Worm (Caenorhabditis elegans): Measurements from ENCODE around the gene C08F11.10.

The C08F11.10 gene

ce11 chrIV:13682733-13683132 is 33.7 kb upstream of the C08F11.10 start (continued):
- peak in 1 of 2 experiments; percentile 29 for TF ChIP-seq egl-27 (tag; optimal IDR thresholded peaks at IDR 0.05)

DNA sequence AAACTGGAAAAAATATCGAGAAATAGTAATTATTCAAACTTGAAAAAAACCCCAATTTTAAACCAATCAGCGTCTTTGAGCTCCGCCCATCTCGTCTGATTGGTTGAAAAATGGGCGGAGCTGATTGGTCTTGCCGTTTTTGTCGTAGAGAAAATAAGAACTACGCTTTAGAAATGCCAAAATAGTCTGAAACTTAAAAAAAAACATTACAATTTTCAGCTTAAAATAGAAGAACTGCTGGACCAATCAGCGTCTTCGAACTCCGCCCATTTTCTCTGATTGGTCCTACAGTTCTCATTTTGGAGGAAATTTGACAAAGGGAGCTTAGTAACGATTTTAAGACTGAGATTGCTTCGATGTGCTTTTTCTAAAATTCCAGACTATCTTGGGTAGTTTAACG is 30.5 kb upstream of the C08F11.10 start:
- TF ChIP-seq Y116A8C.19 (tag; optimal IDR thresholded peaks at IDR 0.05; ENCODE audit: borderline replicate concordance) (no peak), nhr-28 (tag; optimal IDR thresholded peaks at IDR 0.05) (no peak), rnt-1 (tag; optimal IDR thresholded peaks at IDR 0.05) (no peak), egl-13 (tag; optimal IDR thresholded peaks at IDR 0.05) (no peak), nhr-12 (tag; optimal IDR thresholded peaks at IDR 0.05) (no peak), elt-2 (tag; optimal IDR thresholded peaks at IDR 0.05) (no peak), skn-1 (tag; optimal IDR thresholded peaks at IDR 0.05) (no peak), irx-1 (tag; optimal IDR thresholded peaks at IDR 0.05) (no peak), C34B4.2 (tag; optimal IDR thresholded peaks at IDR 0.05) (no peak), lin-13 (GFP tag; optimal IDR thresholded peaks at IDR 0.05) (no peak), isw-1 (GFP tag; IDR thresholded peaks at IDR 0.05) (no peak), nhr-237 (tag; optimal IDR thresholded peaks at IDR 0.05) (no peak), nhr-71 (tag; optimal IDR thresholded peaks at IDR 0.05) (no peak), tlp-1 (tag; optimal IDR thresholded peaks at IDR 0.05) (no peak), fos-1 (tag; optimal IDR thresholded peaks at IDR 0.05) (no peak), nhr-77 (tag; optimal IDR thresholded peaks at IDR 0.05) (no peak)

DNA sequence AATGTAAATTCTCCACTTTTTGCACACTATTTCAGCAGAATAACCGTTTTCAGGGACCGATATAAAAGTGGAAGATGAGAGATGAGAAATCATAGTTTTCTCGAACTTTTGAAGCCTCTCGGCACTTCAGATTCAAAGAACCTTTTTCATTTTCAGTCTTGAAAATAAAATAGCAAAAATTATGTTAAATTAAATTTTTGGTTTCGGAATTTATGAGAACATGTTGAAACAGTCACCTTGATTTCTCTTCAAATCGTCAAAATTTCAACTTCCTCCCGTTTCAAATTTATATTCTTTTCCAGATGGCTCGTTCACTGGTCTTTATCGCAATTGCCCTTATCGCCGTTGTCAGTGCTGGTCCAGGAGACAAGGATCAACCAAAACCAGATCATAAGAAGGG is 29.6 kb upstream of the C08F11.10 start, which contains the start of gene srlf-26:
Gene srlf-26, plus strand, starts transcription at position 301 of the 400 bp plus-strand sequence.
- no peak for TF ChIP-seq pax-3 (tag; optimal IDR thresholded peaks at IDR 0.05)
- TF ChIP-seq egl-27 (tag; optimal IDR thresholded peaks at IDR 0.05), result no peak
- TF ChIP-seq lsy-2 (tag; optimal IDR thresholded peaks at IDR 0.05), result no peak
- no peak for TF ChIP-seq nhr-12 (tag; optimal IDR thresholded peaks at IDR 0.05)
- no peak for TF ChIP-seq mdl-1 (tag; optimal IDR thresholded peaks at IDR 0.05)
- no peak for TF ChIP-seq C34B4.2 (tag; optimal IDR thresholded peaks at IDR 0.05)
- no peak for TF ChIP-seq nhr-28 (tag; optimal IDR thresholded peaks at IDR 0.05)
- no peak for TF ChIP-seq elt-3 (tag; optimal IDR thresholded peaks at IDR 0.05)
- no peak for TF ChIP-seq aly-2 (tag; optimal IDR thresholded peaks at IDR 0.05)
- TF ChIP-seq zip-4 (GFP tag; optimal IDR thresholded peaks at IDR 0.05), result no peak
- TF ChIP-seq vab-15 (tag; optimal IDR thresholded peaks at IDR 0.05), result no peak
- no peak for TF ChIP-seq rnt-1 (tag; optimal IDR thresholded peaks at IDR 0.05)
- TF ChIP-seq nhr-77 (tag; optimal IDR thresholded peaks at IDR 0.05), result no peak
- TF ChIP-seq ceh-82 (tag; optimal IDR thresholded peaks at IDR 0.05), result no peak
- TF ChIP-seq nhr-47 (tag; optimal IDR thresholded peaks at IDR 0.05), result no peak
- no peak for TF ChIP-seq unc-62 (GFP tag; optimal IDR thresholded peaks at IDR 0.05)
- no peak for TF ChIP-seq tbx-2 (tag; optimal IDR thresholded peaks at IDR 0.05)
- TF ChIP-seq irx-1 (tag; optimal IDR thresholded peaks at IDR 0.05), result no peak
- TF ChIP-seq ztf-11 (tag; optimal IDR thresholded peaks at IDR 0.05), result no peak

ce11 chrIV:13673504-13673903 is 24.5 kb upstream of the C08F11.10 start, which contains the start of gene oac-48:
Gene oac-48, plus strand, starts transcription at chrIV:13673804.
- TF ChIP-seq ztf-11 (tag; optimal IDR thresholded peaks at IDR 0.05), result no peak

DNA sequence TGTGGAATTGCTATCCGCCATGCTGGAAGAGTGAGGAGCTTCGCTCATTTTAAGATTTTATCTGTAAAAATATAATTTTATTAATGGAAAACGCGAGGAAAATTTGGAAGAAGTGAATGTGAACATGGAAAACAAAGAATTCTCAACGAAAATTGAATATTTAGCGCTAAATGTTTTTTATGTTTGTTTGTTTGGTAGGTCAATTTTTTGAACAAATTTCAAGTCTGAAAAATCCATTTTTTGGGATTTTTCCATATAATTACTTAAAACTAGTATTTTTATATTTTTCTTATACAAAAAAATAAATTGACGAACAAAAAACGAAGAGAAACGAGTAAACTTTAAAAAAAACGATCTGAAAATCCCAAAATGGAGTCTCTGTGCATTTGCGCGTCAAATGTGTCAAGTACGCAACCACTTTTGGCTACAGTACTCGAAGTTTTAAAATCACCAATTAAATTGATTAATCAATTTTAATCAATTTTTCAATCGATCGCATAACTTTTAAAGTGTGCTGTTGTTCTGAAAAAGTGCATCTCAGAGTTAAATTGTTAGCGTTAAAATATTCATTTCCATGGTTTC is 17.9 kb upstream of the C08F11.10 start, which contains the start of gene fbxa-215:
Gene fbxa-215, minus strand, starts transcription at position 61 of the 582 bp plus-strand sequence.
- TF ChIP-seq unc-30 (tag; optimal IDR thresholded peaks at IDR 0.05), result no peak
- TF ChIP-seq alr-1 (tag; optimal IDR thresholded peaks at IDR 0.05; ENCODE audit: borderline replicate concordance), result no peak
- no peak for TF ChIP-seq nhr-47 (tag; optimal IDR thresholded peaks at IDR 0.05)
- no peak for TF ChIP-seq ztf-4 (tag; optimal IDR thresholded peaks at IDR 0.05)
- no peak for TF ChIP-seq F16B12.6 (tag; optimal IDR thresholded peaks at IDR 0.05)
